Worm (Caenorhabditis elegans): ENCODE measurements around the gene C30G12.2.

DNA sequence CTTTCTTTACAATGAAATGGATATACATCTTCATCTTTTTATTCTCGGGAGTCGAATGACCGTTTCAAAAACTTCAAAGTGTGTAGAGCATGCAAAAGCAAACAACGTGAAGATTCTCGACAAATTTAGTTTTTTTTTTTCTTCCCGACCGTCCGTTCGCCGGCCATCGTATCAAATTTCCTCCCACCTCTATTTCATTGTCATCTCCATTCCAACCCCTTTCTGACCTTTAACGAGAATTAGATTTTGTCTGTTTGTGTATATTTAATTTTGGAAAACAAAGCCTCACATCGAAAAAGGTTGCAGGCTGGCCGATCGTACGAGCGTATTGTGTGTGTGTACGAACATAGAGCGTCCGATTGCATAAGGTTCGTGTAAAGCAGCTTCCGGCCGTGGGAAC is 8.8 kb downstream of the C30G12.2 start, which contains the start of gene C30G12.1:
- no peak for TF ChIP-seq M03D4.4 (tag; optimal IDR thresholded peaks at IDR 0.05)
- no peak for TF ChIP-seq sem-2 (GFP tag; optimal IDR thresholded peaks at IDR 0.05)
- no peak for TF ChIP-seq mep-1 (tag; optimal IDR thresholded peaks at IDR 0.05)
- no peak for TF ChIP-seq snpc-4 (tag; optimal IDR thresholded peaks at IDR 0.05)
- no peak for TF ChIP-seq mls-2 (tag; optimal IDR thresholded peaks at IDR 0.05)
- no peak for TF ChIP-seq flh-1 (GFP tag; optimal IDR thresholded peaks at IDR 0.05)
- no peak for TF ChIP-seq ztf-11 (tag; optimal IDR thresholded peaks at IDR 0.05)
- no peak for TF ChIP-seq nhr-76 (tag; optimal IDR thresholded peaks at IDR 0.05)

All from whole organism, mixed stage, embryonic.